Fruit fly (Drosophila melanogaster) whole organism: ENCODE results near the gene eIF4E1.

Experiments used
- CG8478 ChIP-seq: fragments of >200 bp; optimal IDR thresholded peaks from 2 replicates; lab custom pipeline; 2018; ENCODE audit warnings: inconsistent platforms
- Dll ChIP-seq: fragments of >200 bp; optimal IDR thresholded peaks from 2 replicates; lab custom pipeline; 2017
- EcR ChIP-seq, 2 experiments: fragments of >200 bp; optimal IDR thresholded peaks; 2 replicates each; lab custom pipeline; 2017; ENCODE audit warnings: missing biosample characterization in 2 of 2, missing genetic modification characterization in 2 of 2, missing genetic modification reagents in 2 of 2
- pan ChIP-seq: fragments of >200 bp; optimal IDR thresholded peaks from 2 replicates; lab custom pipeline; 2017
- psq ChIP-seq: fragments of >200 bp; optimal IDR thresholded peaks from 2 replicates; lab custom pipeline; 2017
- usp ChIP-seq: fragments of >200 bp; optimal IDR thresholded peaks from 2 replicates; lab custom pipeline; 2017; ENCODE audit warnings: missing biosample characterization, missing genetic modification characterization, mixed read lengths

The eIF4E1 gene

DNA sequence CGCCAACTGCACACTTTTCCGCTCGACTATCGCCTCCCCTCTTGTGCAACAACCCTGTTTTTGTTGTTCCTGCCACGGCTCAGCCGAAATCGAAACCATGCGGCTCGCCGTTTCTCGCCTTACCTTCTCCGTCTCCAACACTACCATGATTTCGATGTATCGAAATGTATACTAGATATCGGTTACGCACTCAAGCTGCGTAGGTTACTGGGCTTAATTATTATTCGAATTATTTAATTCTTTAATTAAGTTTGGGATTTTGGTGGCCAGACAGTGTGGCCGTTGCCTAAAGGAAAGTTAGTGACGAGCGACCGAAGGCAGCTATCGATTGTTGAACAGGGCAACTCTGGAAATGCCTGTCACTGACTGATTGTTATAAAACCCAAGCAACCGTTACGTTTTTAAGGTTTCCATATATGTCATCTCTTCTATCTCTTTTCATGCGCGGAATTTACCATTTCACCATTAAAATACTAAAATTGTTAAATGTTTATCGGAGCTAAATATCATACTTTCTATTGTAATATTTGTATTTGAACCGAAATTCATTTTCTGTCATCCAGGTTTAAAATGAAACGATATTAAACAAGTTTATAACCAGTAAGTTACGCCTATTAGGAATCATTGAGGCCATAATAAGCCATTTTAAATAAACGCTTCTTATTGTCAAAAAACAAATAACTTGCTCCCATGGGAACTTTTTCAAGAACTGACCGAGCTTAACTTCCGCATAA, at the start of gene eIF4E1:
Gene eIF4E1 (minus strand): TSS at position 304 of the 734 bp plus-strand sequence.
- no peak for TF ChIP-seq EcR (GFP tag; optimal IDR thresholded peaks at IDR 0.05; lab: Kevin White, UChicago)
- no peak for TF ChIP-seq usp (GFP tag; lab: Kevin White, UChicago)
- TF ChIP-seq CG8478 (lab: Kevin White, UChicago), result no peak
- no peak for TF ChIP-seq Dll
- TF ChIP-seq psq, result no peak
- TF ChIP-seq pan (lab: Kevin White, UChicago), result no peak

DNA sequence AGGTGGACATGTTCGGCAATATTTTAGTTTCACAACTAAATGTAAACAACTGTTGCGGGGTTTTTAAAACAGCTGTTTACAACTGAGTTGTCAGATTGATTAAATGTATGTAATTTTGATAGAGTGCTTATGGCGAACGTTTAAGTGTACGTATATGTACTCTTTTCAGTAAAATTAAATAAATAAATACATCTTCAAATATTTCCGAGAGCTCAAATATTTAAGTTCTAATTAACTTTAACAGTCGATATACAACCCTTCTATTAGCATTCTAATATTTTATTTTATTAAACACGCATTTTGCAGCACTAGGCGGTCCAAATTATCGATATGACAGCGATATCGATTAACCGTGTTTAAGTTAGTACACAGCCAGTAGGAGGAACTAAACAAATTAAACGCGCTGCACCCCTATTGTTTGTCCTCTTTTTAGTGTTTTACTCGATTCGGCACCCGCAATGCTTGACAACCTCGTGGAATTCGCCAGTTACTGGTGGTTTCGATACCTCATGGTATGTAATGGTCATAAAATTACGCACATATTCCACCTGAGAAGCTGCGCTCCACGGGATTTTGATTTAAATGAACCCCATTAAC, 49.4 kb upstream of the eIF4E1 start, which contains the start of the genes CG3448 and ghi:
Gene CG3448 (minus strand): TSS at position 51 of the 597 bp plus-strand sequence.
Gene ghi (plus strand): TSS at position 355 of the 597 bp plus-strand sequence.
- TF ChIP-seq psq, result no peak
- TF ChIP-seq EcR (GFP tag; optimal IDR thresholded peaks at IDR 0.05; lab: Kevin White, UChicago), result no peak
- TF ChIP-seq usp (GFP tag; lab: Kevin White, UChicago), result no peak
- no peak for TF ChIP-seq CG8478 (lab: Kevin White, UChicago)

DNA sequence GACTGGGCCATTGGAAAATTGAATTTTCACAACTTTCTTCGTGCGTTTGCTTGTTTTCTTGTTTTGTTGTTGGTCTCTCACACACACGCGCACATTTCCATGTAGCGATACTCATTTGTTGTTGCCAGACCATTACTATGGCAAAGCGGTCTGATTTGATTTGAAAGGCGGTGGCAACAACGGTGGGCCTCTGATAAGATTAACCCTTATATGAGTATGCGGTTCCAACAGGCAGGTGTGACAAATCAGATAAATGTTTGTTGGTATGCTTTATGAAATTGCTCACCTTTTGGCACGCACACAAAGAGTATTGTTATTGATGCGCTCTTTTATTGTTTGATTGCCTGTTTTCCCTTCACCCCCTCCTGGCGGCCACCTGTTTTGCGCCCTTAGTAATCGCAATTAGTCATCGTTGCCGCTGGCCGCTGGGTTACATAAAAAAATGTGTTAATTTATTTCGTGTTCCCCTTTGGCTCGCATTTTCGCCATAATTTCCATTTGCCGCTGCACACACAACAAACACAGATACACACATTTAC, 45.0 kb upstream of the eIF4E1 start:
- TF ChIP-seq EcR (GFP tag; optimal IDR thresholded peaks at IDR 0.05; lab: Kevin White, UChicago), result no peak
- no peak for TF ChIP-seq pan (lab: Kevin White, UChicago)
- TF ChIP-seq Dll, result no peak

DNA sequence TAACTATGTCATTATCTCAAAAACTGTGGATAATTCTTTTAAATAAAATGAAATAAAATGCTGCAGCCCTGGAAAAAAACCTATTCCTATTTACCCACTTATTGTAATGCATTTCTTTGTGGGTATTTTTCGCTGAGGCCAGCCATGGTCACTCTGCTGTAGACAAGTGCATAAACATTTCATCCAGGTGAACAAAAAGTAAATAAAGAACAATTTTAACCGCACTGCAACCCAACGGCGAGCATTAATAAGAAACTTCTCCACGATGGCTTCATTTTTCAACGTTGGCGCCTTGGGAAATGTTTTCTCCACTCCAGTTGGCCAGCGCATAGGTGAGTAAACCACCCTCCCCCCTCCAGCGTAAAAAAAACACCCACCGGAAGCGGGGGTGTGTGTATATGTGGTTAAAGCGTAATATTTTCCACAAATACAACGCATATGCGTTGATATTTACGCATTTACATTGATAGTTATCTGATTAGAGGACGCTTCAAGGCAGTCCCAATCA, 44.5 kb upstream of the eIF4E1 start, which contains the start of gene CG3529:
Gene CG3529 (plus strand): TSS at position 134 of the 508 bp plus-strand sequence.
- TF ChIP-seq EcR (GFP tag; optimal IDR thresholded peaks at IDR 0.05; lab: Kevin White, UChicago) (no peak), CG8478 (lab: Kevin White, UChicago) (no peak), pan (lab: Kevin White, UChicago) (no peak), usp (GFP tag; lab: Kevin White, UChicago) (no peak), Dll (no peak), psq (no peak)

DNA sequence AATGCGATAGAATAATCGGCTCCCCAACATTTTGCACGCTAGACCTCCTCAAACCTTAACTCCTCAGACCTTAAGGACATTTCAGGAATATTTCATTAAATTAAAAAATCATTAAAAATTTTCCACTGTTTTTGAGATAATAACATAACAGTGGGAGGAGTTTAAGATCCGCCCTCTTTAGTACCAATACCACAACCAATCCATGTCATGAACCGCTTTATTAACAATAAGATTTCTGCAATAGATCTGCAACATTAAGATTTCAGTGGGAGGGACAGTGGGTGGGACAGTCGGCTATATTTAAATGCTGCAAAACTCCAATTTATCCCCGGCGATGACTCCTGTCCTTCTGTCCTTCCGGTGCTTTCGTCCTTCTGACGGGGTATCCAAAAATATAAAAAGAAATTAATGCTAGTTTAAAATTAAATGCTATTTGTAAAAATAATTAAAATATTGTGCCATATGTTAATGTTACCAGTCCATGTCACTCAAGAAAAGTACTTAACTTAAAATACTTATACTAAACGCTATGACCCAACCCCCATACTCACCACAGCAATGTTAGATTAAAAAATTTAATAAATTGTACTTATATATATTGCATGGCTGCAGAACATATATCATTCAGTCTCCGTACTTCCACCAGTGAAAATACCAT, 40.5 kb upstream of the eIF4E1 start, which contains the start of gene Srg3:
Gene Srg3 (plus strand): TSS at position 608 of the 658 bp plus-strand sequence.
- TF ChIP-seq Dll (no peak), usp (GFP tag; lab: Kevin White, UChicago) (no peak), pan (lab: Kevin White, UChicago) (no peak), EcR (GFP tag; optimal IDR thresholded peaks at IDR 0.05; lab: Kevin White, UChicago) (no peak), psq (no peak), CG8478 (lab: Kevin White, UChicago) (no peak)

DNA sequence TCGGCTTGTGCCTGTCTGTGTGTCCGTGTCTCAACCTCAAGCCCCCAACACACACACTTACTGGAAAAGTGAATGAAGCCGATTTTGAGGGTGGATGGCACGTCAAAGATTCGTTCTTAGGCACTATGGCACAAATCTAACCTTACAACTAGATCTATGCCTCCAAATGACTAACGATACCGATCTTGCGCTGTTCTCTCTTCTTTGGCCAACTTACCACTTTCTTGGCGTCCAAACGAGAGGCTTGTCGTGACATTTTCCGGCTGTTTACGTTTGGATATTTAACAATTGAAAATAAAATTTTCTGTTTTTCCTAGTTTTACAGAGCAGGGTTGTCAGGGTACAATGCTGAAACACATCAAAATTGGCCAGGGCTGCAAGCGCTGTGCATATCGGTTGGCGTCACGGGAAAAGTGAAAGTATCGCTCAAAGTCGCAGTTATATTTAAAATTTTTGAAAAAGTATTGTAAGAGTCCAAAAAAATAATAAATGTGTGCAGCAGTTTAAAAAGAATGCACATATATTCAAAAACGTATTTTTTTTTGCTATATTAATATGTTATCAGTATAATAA, 39.7 kb upstream of the eIF4E1 start, which contains the start of the genes Bet3 and Nf-YA:
Gene Bet3 (minus strand): TSS at position 361 of the 573 bp plus-strand sequence.
Gene Nf-YA (minus strand): TSS at position 361 of the 573 bp plus-strand sequence.
- no peak for TF ChIP-seq psq
- TF ChIP-seq pan (lab: Kevin White, UChicago), result no peak
- TF ChIP-seq EcR (GFP tag; optimal IDR thresholded peaks at IDR 0.05; lab: Kevin White, UChicago), result no peak
- no peak for TF ChIP-seq CG8478 (lab: Kevin White, UChicago)

DNA sequence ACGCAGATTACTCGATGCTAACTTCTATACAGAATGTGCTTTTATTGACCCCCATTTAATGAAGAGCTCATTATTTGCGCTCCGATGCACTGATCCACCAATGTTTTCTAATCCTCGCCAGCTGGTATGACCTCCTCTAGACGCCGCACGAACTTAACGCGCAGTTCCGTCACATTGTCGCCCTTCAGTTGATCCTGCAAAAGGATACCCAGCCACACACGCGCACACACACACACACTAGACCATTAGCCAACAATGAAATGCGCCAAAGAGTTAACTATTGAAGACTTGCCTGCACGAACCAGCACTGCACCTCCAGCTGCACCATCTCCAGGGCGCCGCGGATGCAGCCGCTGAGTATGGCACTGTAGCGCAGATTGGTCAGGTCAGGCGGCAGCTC, 36.6 kb upstream of the eIF4E1 start:
- no peak for TF ChIP-seq Dll
- no peak for TF ChIP-seq CG8478 (lab: Kevin White, UChicago)
- no peak for TF ChIP-seq EcR (GFP tag; optimal IDR thresholded peaks at IDR 0.05; lab: Kevin White, UChicago)
- no peak for TF ChIP-seq psq
- no peak for TF ChIP-seq pan (lab: Kevin White, UChicago)
- TF ChIP-seq usp (GFP tag; lab: Kevin White, UChicago), result no peak

DNA sequence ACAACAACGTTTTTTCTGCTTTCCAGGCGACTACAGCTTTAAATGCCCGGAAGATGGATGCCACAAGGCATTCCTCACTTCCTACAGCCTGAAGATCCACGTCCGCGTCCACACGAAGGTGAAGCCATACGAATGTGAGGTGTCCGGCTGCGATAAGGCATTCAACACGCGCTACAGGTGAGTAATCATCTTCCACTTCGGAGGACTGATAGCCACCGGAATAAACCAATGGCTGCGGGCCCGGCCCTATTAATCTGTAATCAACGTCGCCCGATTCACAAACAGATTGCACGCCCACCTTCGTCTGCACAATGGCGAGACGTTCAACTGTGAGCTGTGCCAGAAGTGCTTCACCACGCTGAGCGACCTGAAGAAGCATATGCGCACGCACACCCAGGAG, 33.6 kb upstream of the eIF4E1 start:
- no peak for TF ChIP-seq EcR (GFP tag; optimal IDR thresholded peaks at IDR 0.05; lab: Kevin White, UChicago)
- TF ChIP-seq psq, result no peak
- no peak for TF ChIP-seq usp (GFP tag; lab: Kevin White, UChicago)
- TF ChIP-seq pan (lab: Kevin White, UChicago), result no peak
- TF ChIP-seq Dll, result no peak
- TF ChIP-seq CG8478 (lab: Kevin White, UChicago), result no peak

DNA sequence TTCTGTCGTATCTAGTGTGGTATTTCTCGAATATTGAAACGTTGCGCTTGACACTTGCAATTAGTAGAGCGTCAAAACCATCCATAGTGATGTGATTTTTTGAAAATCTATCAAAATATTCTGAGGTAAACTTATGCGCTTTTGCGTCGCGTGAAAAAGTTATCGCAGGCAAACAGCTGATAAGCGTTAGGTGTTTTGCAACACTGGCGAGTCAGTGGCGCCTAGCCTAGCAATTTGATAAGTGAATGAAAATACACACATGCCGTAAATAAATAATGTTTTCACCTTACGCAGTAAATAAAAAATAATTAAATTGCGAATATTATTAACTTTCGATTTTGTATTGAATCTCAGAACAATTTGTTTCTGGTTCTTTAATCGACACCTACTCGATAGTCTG, 33.1 kb upstream of the eIF4E1 start, which contains the start of gene CG42526:
Gene CG42526 (minus strand): TSS at position 85 of the 400 bp plus-strand sequence.
- TF ChIP-seq Dll, result no peak
- TF ChIP-seq EcR (GFP tag; optimal IDR thresholded peaks at IDR 0.05; lab: Kevin White, UChicago), result no peak
- no peak for TF ChIP-seq psq
- no peak for TF ChIP-seq pan (lab: Kevin White, UChicago)
- TF ChIP-seq usp (GFP tag; lab: Kevin White, UChicago), result no peak
- no peak for TF ChIP-seq CG8478 (lab: Kevin White, UChicago)

DNA sequence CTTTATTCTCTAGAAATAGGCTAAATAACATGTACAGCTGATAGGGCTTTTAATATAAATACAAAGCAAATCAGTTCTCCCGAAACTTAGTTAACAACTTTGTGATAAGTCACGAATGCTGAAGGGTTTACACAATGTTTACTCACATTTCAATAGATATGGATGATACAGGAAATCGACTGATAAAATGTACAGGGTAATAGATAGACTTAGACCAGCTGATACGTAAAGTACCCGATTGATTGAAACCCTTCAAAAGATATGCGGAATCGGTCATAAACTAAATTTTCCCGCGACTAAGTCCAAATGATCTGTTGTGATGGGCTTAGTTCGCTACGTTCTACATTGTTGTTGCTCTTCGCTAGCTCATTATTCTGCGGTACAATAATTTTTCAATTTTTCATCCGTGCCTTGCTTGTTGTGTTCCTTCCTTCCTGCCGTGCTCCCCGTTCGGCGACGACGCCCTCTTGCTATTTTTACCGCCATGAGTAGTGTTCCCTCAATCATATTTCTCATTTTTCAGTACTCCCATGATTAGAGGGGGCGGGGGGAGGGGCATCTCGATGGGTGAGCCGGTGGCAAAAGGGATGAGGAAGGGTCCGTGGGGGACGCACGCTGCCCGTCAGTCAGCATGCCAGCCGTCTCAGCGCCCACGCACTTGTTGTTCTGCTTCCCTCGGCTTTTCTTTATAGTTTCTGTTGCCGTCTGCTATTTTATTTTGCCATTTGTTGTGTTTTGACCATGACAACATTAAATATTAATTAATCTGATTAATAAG, 30.7 kb upstream of the eIF4E1 start:
- no peak for TF ChIP-seq psq
